Fruit fly (Drosophila melanogaster) whole organism, adult: Measurements from ENCODE around the gene CG15876.

Source experiments
- CG11617 ChIP-seq: fragments of 200-800 bp; sonication (Bioruptor generic); optimal IDR thresholded peaks from 2 replicates; lab custom pipeline; 2017; ENCODE audit warnings: mild to moderate bottlenecking, missing biosample characterization, missing genetic modification reagents, missing genetic modification characterization
- CG1620 ChIP-seq: fragments of 200-800 bp; sonication (Bioruptor generic); optimal IDR thresholded peaks from 2 replicates; lab custom pipeline; 2016; ENCODE audit warnings: missing biosample characterization, missing genetic modification characterization
- CG7045 ChIP-seq: fragments of 200-800 bp; sonication (Bioruptor generic); optimal IDR thresholded peaks from 2 replicates; lab custom pipeline; 2017; ENCODE audit warnings: missing biosample characterization, mild to moderate bottlenecking, missing genetic modification characterization
- Mnt ChIP-seq: fragments of 200-800 bp; sonication (Bioruptor generic); optimal IDR thresholded peaks from 2 replicates; lab custom pipeline; 2016; ENCODE audit warnings: missing biosample characterization, mild to moderate bottlenecking, missing genetic modification characterization
- cic ChIP-seq: fragments of 200-800 bp; sonication (Bioruptor generic); optimal IDR thresholded peaks from 2 replicates; lab custom pipeline; 2017; ENCODE audit warnings: missing biosample characterization, mild to moderate bottlenecking, missing genetic modification characterization, moderate library complexity
- cnc ChIP-seq, 2 experiments: fragments of >200 bp; optimal IDR thresholded peaks; 2 replicates each; lab custom pipeline; 2017
- kay ChIP-seq: fragments of 200-800 bp; sonication (Bioruptor generic); peaks from one replicate; lab custom pipeline; 2016; ENCODE audit warnings: missing biosample characterization, missing genetic modification characterization, borderline replicate concordance
- toe ChIP-seq: fragments of 200-800 bp; sonication (Bioruptor generic); optimal IDR thresholded peaks from 2 replicates; lab custom pipeline; 2016; ENCODE audit warnings: missing biosample characterization, missing genetic modification characterization

CG15876 gene

dm6 chr3L:4667289-4667688 lies 27.4 kb downstream of the CG15876 start, which contains the start of gene CG32236:
TSS of gene CG32236 (minus strand) at chr3L:4667389.
- TF ChIP-seq kay (GFP tag; lab: Kevin White, UChicago) = no peak

DNA sequence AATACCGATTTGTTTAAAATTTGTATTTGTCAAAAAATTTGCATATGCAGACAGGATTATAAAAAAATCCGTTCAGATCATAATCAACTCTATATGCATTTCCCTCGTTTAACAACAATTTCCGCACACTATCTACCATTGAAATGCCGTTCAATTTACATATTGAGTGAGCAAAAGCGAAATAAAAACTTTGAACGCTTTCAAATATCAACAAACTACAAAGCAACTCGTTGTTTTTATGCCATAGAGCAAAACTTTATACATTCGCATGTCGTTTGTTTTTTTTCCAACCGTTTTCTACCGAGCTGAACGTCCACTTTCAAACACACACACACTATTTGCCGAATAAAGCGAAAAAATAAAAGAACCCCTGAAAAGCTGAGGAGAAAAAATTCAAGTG lies 46.7 kb downstream of the CG15876 start, which contains the start of gene TTLL1B:
TTLL1B (plus strand) TSS at position 301 of the 400 bp plus-strand sequence.
- TF ChIP-seq CG11617 (GFP tag; lab: Kevin White, UChicago) (no peak), CG7045 (GFP tag; lab: Kevin White, UChicago) (no peak), cnc (optimal IDR thresholded peaks at IDR 0.05; lab: Kevin White, UChicago) (no peak), kay (GFP tag; lab: Kevin White, UChicago) (no peak), cic (GFP tag; lab: Kevin White, UChicago) (no peak), Mnt (no peak), CG1620 (GFP tag; lab: Kevin White, UChicago) (no peak), toe (no peak)
